Fruit fly (Drosophila melanogaster): Measurements from ENCODE around the gene Graf.

Gene Graf

DNA sequence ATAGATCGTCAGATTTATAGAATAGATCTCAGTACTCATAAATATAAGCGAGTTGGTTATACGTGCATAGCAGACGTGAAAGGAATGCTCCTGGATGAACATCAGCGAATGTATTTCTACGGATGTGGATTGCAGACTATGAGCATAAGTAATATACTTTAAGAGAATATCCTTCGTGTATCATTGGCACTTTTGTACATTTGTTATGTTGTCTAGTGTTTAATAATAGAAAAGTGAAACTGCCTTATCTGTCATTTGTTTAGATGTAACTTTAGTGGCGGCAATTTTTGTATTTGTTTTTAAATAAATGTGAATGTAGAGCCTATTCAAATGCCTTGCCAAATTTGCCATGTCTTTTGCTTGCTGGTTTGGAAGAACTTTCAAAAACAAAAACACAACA lies 12.1 kb upstream of the Graf start, which contains the start of gene CG43672:
CG43672 (plus strand) TSS at position 301 of the 400 bp plus-strand sequence.
- TF ChIP-seq Trl (optimal IDR thresholded peaks at IDR 0.05): no peak
- no peak for TF ChIP-seq Trl (GFP tag; optimal IDR thresholded peaks at IDR 0.05)
- no peak for TF ChIP-seq CG6765 (GFP tag; optimal IDR thresholded peaks at IDR 0.05)

dm6 chrX:15769457-15769856 lies 8.9 kb upstream of the Graf start, which contains the start of gene CG33172:
CG33172 (plus strand) TSS chrX:15769664.
- TF ChIP-seq Dp (GFP tag; optimal IDR thresholded peaks at IDR 0.05): peak; percentile 77
- no peak for TF ChIP-seq CG30403 (GFP tag; optimal IDR thresholded peaks at IDR 0.05)
- no peak for TF ChIP-seq schlank (tag; optimal IDR thresholded peaks at IDR 0.05)
- peak; percentile 86 for TF ChIP-seq E2f2 (GFP tag; IDR thresholded peaks at IDR 0.05)
- peak; percentile 59 for TF ChIP-seq CG30020 (tag; optimal IDR thresholded peaks at IDR 0.05)
- TF ChIP-seq ssp (GFP tag; IDR thresholded peaks at IDR 0.05): no peak
- peak; percentile 33 for TF ChIP-seq pzg (GFP tag; optimal IDR thresholded peaks at IDR 0.05)
- no peak for TF ChIP-seq HLH54F (GFP tag; optimal IDR thresholded peaks at IDR 0.05)
- TF ChIP-seq usp (GFP tag; optimal IDR thresholded peaks at IDR 0.05): no peak
- peak; percentile 52 for TF ChIP-seq gfzf (GFP tag; optimal IDR thresholded peaks at IDR 0.05)
- TF ChIP-seq CG9797 (GFP tag; optimal IDR thresholded peaks at IDR 0.05): peak; percentile 56
- TF ChIP-seq Trl (optimal IDR thresholded peaks at IDR 0.05): no peak
- no peak for TF ChIP-seq Trl (GFP tag; optimal IDR thresholded peaks at IDR 0.05)
- no peak for TF ChIP-seq bsh (GFP tag; optimal IDR thresholded peaks at IDR 0.05)
- TF ChIP-seq cato (GFP tag; optimal IDR thresholded peaks at IDR 0.05; ENCODE audit: borderline replicate concordance): no peak
- peak; percentile 93 for TF ChIP-seq pfk (GFP tag; optimal IDR thresholded peaks at IDR 0.05)

DNA sequence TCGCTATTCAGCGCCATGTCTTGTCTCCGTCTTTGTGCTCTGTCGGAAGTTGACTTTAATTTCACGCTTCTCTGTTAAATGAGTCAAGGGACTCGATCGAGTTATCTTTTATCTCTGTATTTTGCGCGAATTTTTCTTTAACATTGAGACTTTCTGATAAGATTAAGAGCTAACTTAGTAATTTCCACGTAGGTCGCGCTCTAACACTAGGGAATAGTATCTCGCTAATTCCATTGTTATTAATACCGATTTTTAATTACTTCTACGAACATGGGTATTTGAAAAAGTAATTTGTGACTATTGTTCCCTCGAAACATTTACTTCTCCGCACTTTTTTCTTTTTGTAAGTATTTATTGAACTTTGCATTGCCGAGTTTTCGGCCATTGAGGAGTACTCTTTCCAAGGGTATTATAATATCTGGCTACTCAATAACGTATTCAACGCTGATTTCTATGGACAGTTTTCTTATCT lies 5.9 kb upstream of the Graf start, which contains the start of gene CG8952:
CG8952 (minus strand) TSS at position 51 of the 472 bp plus-strand sequence.
- peak; percentile 89 for TF ChIP-seq exex (tag; optimal IDR thresholded peaks at IDR 0.05)
- TF ChIP-seq CG12236 (GFP tag; optimal IDR thresholded peaks at IDR 0.05): no peak

- TF ChIP-seq bigmax (GFP tag; optimal IDR thresholded peaks at IDR 0.05) (no peak), CG31365 (tag; optimal IDR thresholded peaks at IDR 0.05) (no peak), CG14441 (GFP tag; IDR thresholded peaks at IDR 0.05) (no peak), CG30020 (tag; optimal IDR thresholded peaks at IDR 0.05) (peak; percentile 62), cato (GFP tag; optimal IDR thresholded peaks at IDR 0.05; ENCODE audit: borderline replicate concordance) (no peak), CG6854 (GFP tag; optimal IDR thresholded peaks at IDR 0.05) (no peak), CG7372 (GFP tag; IDR thresholded peaks at IDR 0.05) (no peak), H2.0 (GFP tag; IDR thresholded peaks at IDR 0.05) (no peak), Bgb (GFP tag; IDR thresholded peaks at IDR 0.05; ENCODE audit: partially characterized antibody) (peak; percentile 70), CG8924 (tag; optimal IDR thresholded peaks at IDR 0.05) (no peak), HLH4C (GFP tag; IDR thresholded peaks at IDR 0.05; ENCODE audit: partially characterized antibody) (peak; percentile 62), dysf (GFP tag; IDR thresholded peaks at IDR 0.05) (no peak), Scr (GFP tag; IDR thresholded peaks at IDR 0.05; ENCODE audit: partially characterized antibody) (peak; percentile 62), tna (GFP tag; IDR thresholded peaks at IDR 0.05; ENCODE audit: partially characterized antibody) (0 out of 2 replicates have a peak, but pooled peaks have one; percentile 39), Hr78 (GFP tag; optimal IDR thresholded peaks at IDR 0.05) (no peak), CG7786 (GFP tag; optimal IDR thresholded peaks at IDR 0.05) (no peak), Abd-B (GFP tag; optimal IDR thresholded peaks at IDR 0.05) (no peak), exex (tag; optimal IDR thresholded peaks at IDR 0.05) (no peak), Sry-δ (GFP tag; optimal IDR thresholded peaks at IDR 0.05) (peak; percentile 24), cg (GFP tag; optimal IDR thresholded peaks at IDR 0.05) (no peak), hbn (GFP tag; IDR thresholded peaks at IDR 0.05; ENCODE audit: partially characterized antibody) (peak; percentile 41), Fer3 (tag; optimal IDR thresholded peaks at IDR 0.05) (no peak), ftz-f1 (GFP tag; optimal IDR thresholded peaks at IDR 0.05) (no peak), amos (GFP tag; IDR thresholded peaks at IDR 0.05; ENCODE audit: partially characterized antibody) (peak; percentile 71), insv (GFP tag; optimal IDR thresholded peaks at IDR 0.05) (peak; percentile 89 to 99), wdn (GFP tag; IDR thresholded peaks at IDR 0.05) (no peak), CG3065 (GFP tag; optimal IDR thresholded peaks at IDR 0.05) (no peak), Xbp1 (GFP tag; optimal IDR thresholded peaks at IDR 0.05) (no peak)
These were observed 2.2 kb upstream of the Graf start, which contains the start of gene Polr3A for dm6 chrX:15762723-15763122. Polr3A (plus strand) TSS chrX:15762956.
